Worm (Caenorhabditis elegans) whole organism, L2 larva: Measurements from ENCODE around the gene mnr-1.

Experiments used
- C34F6.9 ChIP-seq: fragments of 150-350 bp; optimal IDR thresholded peaks from 2 replicates; lab custom pipeline; 2014; ENCODE audit warnings: missing biosample characterization, missing genetic modification characterization
- F13H6.1 ChIP-seq: sonication (generic microtip); optimal IDR thresholded peaks from 2 replicates; lab custom pipeline; 2016; ENCODE audit warnings: missing genetic modification characterization, missing compliant biosample characterization
- R02D3.7 ChIP-seq: fragments of 150-350 bp; optimal IDR thresholded peaks from 2 replicates; lab custom pipeline; 2014; ENCODE audit warnings: missing biosample characterization, missing genetic modification characterization
- Y55F3AM.14 ChIP-seq: fragments of 200-800 bp; sonication (Bioruptor generic); optimal IDR thresholded peaks from 2 replicates; lab custom pipeline; 2018; ENCODE audit warnings: mild to moderate bottlenecking, missing genetic modification characterization, missing compliant biosample characterization
- ZK546.5 ChIP-seq: sonication (generic microtip); optimal IDR thresholded peaks from 2 replicates; lab custom pipeline; 2017; ENCODE audit warnings: missing biosample characterization, missing genetic modification characterization
- alr-1 ChIP-seq: fragments of 150-350 bp; optimal IDR thresholded peaks from 2 replicates; lab custom pipeline; 2014; ENCODE audit warnings: missing biosample characterization, missing genetic modification characterization
- aly-2 ChIP-seq: fragments of 150-350 bp; optimal IDR thresholded peaks from 2 replicates; lab custom pipeline; 2014; ENCODE audit warnings: missing biosample characterization, missing genetic modification characterization
- ama-1 ChIP-seq: fragments of 150-350 bp; optimal IDR thresholded peaks from 2 replicates; lab custom pipeline; 2018; ENCODE audit warnings: inconsistent platforms
- blmp-1 ChIP-seq: sonication (generic microtip); optimal IDR thresholded peaks from 2 replicates; lab custom pipeline; 2017; ENCODE audit warnings: missing genetic modification characterization, mild to moderate bottlenecking, missing compliant biosample characterization, antibody characterized with exemption, moderate library complexity; ENCODE audit not compliant: insufficient read depth
- ceh-16 ChIP-seq: fragments of 150-350 bp; optimal IDR thresholded peaks from 2 replicates; lab custom pipeline; 2014; ENCODE audit warnings: missing biosample characterization, missing genetic modification characterization
- ceh-82 ChIP-seq: fragments of 150-350 bp; optimal IDR thresholded peaks from 2 replicates; lab custom pipeline; 2014; ENCODE audit warnings: missing biosample characterization, missing genetic modification characterization
- crh-2 ChIP-seq: sonication (generic microtip); optimal IDR thresholded peaks from 2 replicates; lab custom pipeline; 2017; ENCODE audit warnings: missing biosample characterization, missing genetic modification characterization
- dmd-4 ChIP-seq: sonication (generic microtip); optimal IDR thresholded peaks from 2 replicates; lab custom pipeline; 2017; ENCODE audit warnings: missing biosample characterization, missing genetic modification characterization
- egl-27 ChIP-seq: sonication (generic microtip); optimal IDR thresholded peaks from 3 replicates; lab custom pipeline; 2017; ENCODE audit warnings: missing biosample characterization, missing genetic modification reagents, missing genetic modification characterization
- elt-1 ChIP-seq: fragments of 150-350 bp; optimal IDR thresholded peaks from 2 replicates; lab custom pipeline; 2014; ENCODE audit warnings: missing biosample characterization, missing genetic modification characterization
- elt-3 ChIP-seq: sonication (generic microtip); optimal IDR thresholded peaks from 2 replicates; lab custom pipeline; 2017; ENCODE audit warnings: missing biosample characterization, missing genetic modification characterization
- fos-1 ChIP-seq: fragments of 150-350 bp; optimal IDR thresholded peaks from 2 replicates; lab custom pipeline; 2014; ENCODE audit warnings: missing biosample characterization, missing genetic modification characterization
- gmeb-1 ChIP-seq: fragments of 150-350 bp; optimal IDR thresholded peaks from 2 replicates; lab custom pipeline; 2014; ENCODE audit warnings: missing biosample characterization, missing genetic modification characterization
- lin-11 ChIP-seq: fragments of 150-350 bp; sonication (generic microtip); optimal IDR thresholded peaks from 2 replicates; lab custom pipeline; 2014; ENCODE audit warnings: missing biosample characterization, missing genetic modification characterization, inconsistent platforms, mixed read lengths
- lin-13 ChIP-seq: fragments of 150-350 bp; optimal IDR thresholded peaks from 2 replicates; lab custom pipeline; 2014; ENCODE audit warnings: missing biosample characterization, missing genetic modification reagents, missing genetic modification characterization
- lin-39 ChIP-seq: fragments of 150-350 bp; optimal IDR thresholded peaks from 2 replicates; lab custom pipeline; 2014; ENCODE audit warnings: missing biosample characterization, missing genetic modification reagents, missing genetic modification characterization
- lsy-2 ChIP-seq, 2 experiments: fragments of 150-350 bp in 1 of 2; sonication (generic microtip) in 1 of 2; optimal IDR thresholded peaks; 2 replicates each; lab custom pipeline; 2014 to 2017; ENCODE audit warnings: missing biosample characterization in 2 of 2, missing genetic modification characterization in 2 of 2
- mab-5 ChIP-seq: fragments of 150-350 bp; optimal IDR thresholded peaks from 2 replicates; lab custom pipeline; 2014; ENCODE audit warnings: missing biosample characterization, missing genetic modification characterization
- mbf-1 ChIP-seq: sonication (generic microtip); optimal IDR thresholded peaks from 2 replicates; lab custom pipeline; 2017; ENCODE audit warnings: missing biosample characterization, missing genetic modification characterization
- mdl-1 ChIP-seq, 2 experiments: fragments of 150-350 bp in 1 of 2; sonication (generic microtip) in 1 of 2; optimal IDR thresholded peaks; 2 replicates each; lab custom pipeline; 2017; ENCODE audit warnings: missing biosample characterization in 2 of 2, missing genetic modification characterization in 2 of 2
- nhr-10 ChIP-seq: sonication (generic microtip); optimal IDR thresholded peaks from 2 replicates; lab custom pipeline; 2017; ENCODE audit warnings: missing biosample characterization, missing genetic modification characterization
- nhr-11 ChIP-seq: fragments of 150-350 bp; optimal IDR thresholded peaks from 2 replicates; lab custom pipeline; 2014; ENCODE audit warnings: missing biosample characterization, missing genetic modification characterization
- nhr-12 ChIP-seq: fragments of 150-350 bp; optimal IDR thresholded peaks from 2 replicates; lab custom pipeline; 2014; ENCODE audit warnings: missing biosample characterization, missing genetic modification characterization
- nhr-129 ChIP-seq: fragments of 150-350 bp; optimal IDR thresholded peaks from 2 replicates; lab custom pipeline; 2014; ENCODE audit warnings: missing biosample characterization, missing genetic modification characterization
- nhr-21 ChIP-seq: fragments of 150-350 bp; optimal IDR thresholded peaks from 2 replicates; lab custom pipeline; 2014; ENCODE audit warnings: missing biosample characterization, missing genetic modification characterization
- nhr-23 ChIP-seq: fragments of 150-350 bp; optimal IDR thresholded peaks from 2 replicates; lab custom pipeline; 2014; ENCODE audit warnings: missing biosample characterization, missing genetic modification reagents, missing genetic modification characterization
- nhr-237 ChIP-seq: fragments of 150-350 bp; optimal IDR thresholded peaks from 2 replicates; lab custom pipeline; 2014; ENCODE audit warnings: missing biosample characterization, missing genetic modification characterization
- nhr-25 ChIP-seq: fragments of 150-350 bp; sonication (generic microtip); optimal IDR thresholded peaks from 3 replicates; lab custom pipeline; 2014; ENCODE audit warnings: missing biosample characterization, missing genetic modification characterization
- nhr-6 ChIP-seq: fragments of 150-350 bp; optimal IDR thresholded peaks from 2 replicates; lab custom pipeline; 2014; ENCODE audit warnings: missing biosample characterization, missing genetic modification characterization
- nhr-77 ChIP-seq: fragments of 150-350 bp; optimal IDR thresholded peaks from 2 replicates; lab custom pipeline; 2014; ENCODE audit warnings: missing biosample characterization, missing genetic modification characterization
- peb-1 ChIP-seq: fragments of 150-350 bp; optimal IDR thresholded peaks from 2 replicates; lab custom pipeline; 2014; ENCODE audit warnings: missing biosample characterization, missing genetic modification characterization
- sem-4 ChIP-seq: fragments of 150-350 bp; optimal IDR thresholded peaks from 2 replicates; lab custom pipeline; 2014; ENCODE audit warnings: missing biosample characterization, missing genetic modification reagents, missing genetic modification characterization
- skn-1 ChIP-seq: sonication (generic microtip); optimal IDR thresholded peaks from 2 replicates; lab custom pipeline; 2017; ENCODE audit warnings: missing biosample characterization, missing genetic modification characterization
- sma-3 ChIP-seq: sonication (generic microtip); optimal IDR thresholded peaks from 2 replicates; lab custom pipeline; 2016; ENCODE audit warnings: missing genetic modification reagents, missing genetic modification characterization, missing compliant biosample characterization
- sma-9 ChIP-seq, 2 experiments: fragments of 150-350 bp in 1 of 2; sonication (generic microtip) in 1 of 2; optimal IDR thresholded peaks; 2 replicates each; lab custom pipeline; 2014 to 2016; ENCODE audit warnings: missing genetic modification characterization in 2 of 2, mild to moderate bottlenecking in 1 of 2, missing biosample characterization in 1 of 2, missing compliant biosample characterization in 1 of 2, missing genetic modification reagents in 1 of 2, moderate library complexity in 1 of 2
- snpc-4 ChIP-seq: fragments of 150-350 bp; optimal IDR thresholded peaks from 2 replicates; lab custom pipeline; 2014; ENCODE audit warnings: missing biosample characterization, missing genetic modification characterization
- unc-39 ChIP-seq: fragments of 150-350 bp; optimal IDR thresholded peaks from 2 replicates; lab custom pipeline; 2014; ENCODE audit warnings: missing biosample characterization, missing genetic modification characterization
- unc-55 ChIP-seq: fragments of 150-350 bp; sonication (generic microtip); optimal IDR thresholded peaks from 3 replicates; lab custom pipeline; 2014; ENCODE audit warnings: missing biosample characterization, missing genetic modification reagents, missing genetic modification characterization
- unc-62 ChIP-seq: fragments of 150-350 bp; optimal IDR thresholded peaks from 2 replicates; lab custom pipeline; 2014; ENCODE audit warnings: missing biosample characterization, missing genetic modification reagents, missing genetic modification characterization
- zag-1 ChIP-seq: fragments of 150-350 bp; optimal IDR thresholded peaks from 2 replicates; lab custom pipeline; 2014; ENCODE audit warnings: missing biosample characterization, missing genetic modification characterization
- ztf-1 ChIP-seq: fragments of 200-800 bp; sonication (Bioruptor generic); conservative IDR thresholded peaks from 2 replicates; pipeline ENCODE4 v1.3.6; 2022; ENCODE audit warnings: missing genetic modification characterization, missing compliant biosample characterization
- ztf-11 ChIP-seq: sonication (generic microtip); optimal IDR thresholded peaks from 2 replicates; lab custom pipeline; 2017; ENCODE audit warnings: missing biosample characterization, missing genetic modification characterization
- ztf-4 ChIP-seq: fragments of 150-350 bp; optimal IDR thresholded peaks from 2 replicates; lab custom pipeline; 2014; ENCODE audit warnings: missing biosample characterization, missing genetic modification characterization

Gene mnr-1

ce11 chrV:20703998-20704572, 49.6 kb downstream of the mnr-1 start, which contains the start of the genes F53F8.5 and F53F8.6:
Gene F53F8.5 (minus strand): TSS chrV:20704049.
Gene F53F8.6 (plus strand): TSS chrV:20704227.
- no peak for TF ChIP-seq fos-1 (tag; lab: Kevin White, UChicago)
- TF ChIP-seq egl-27 (tag; lab: Kevin White, UChicago), result no peak
- TF ChIP-seq lsy-2 (tag; optimal IDR thresholded peaks at IDR 0.05; lab: Kevin White, UChicago), result peak; percentile 34 to 73
- peak; percentile 70 for TF ChIP-seq unc-55 (GFP tag; lab: Kevin White, UChicago)
- TF ChIP-seq ztf-4 (tag; lab: Kevin White, UChicago), result no peak
- TF ChIP-seq ztf-11 (tag; lab: Kevin White, UChicago), result no peak
- TF ChIP-seq peb-1 (tag; lab: Kevin White, UChicago), result no peak
- no peak for TF ChIP-seq nhr-21 (tag; lab: Kevin White, UChicago)
- TF ChIP-seq dmd-4 (tag; lab: Kevin White, UChicago), result no peak
- no peak for TF ChIP-seq elt-1 (tag; lab: Kevin White, UChicago)
- peak; percentile 18 for TF ChIP-seq F13H6.1 (tag; lab: Kevin White, UChicago)
- no peak for TF ChIP-seq nhr-12
- TF ChIP-seq blmp-1 (tag; lab: Kevin White, UChicago), result no peak
- no peak for TF ChIP-seq nhr-237 (tag; lab: Kevin White, UChicago)
- no peak for TF ChIP-seq alr-1 (tag; lab: Kevin White, UChicago)
- TF ChIP-seq nhr-23 (tag; lab: Kevin White, UChicago), result no peak
- no peak for TF ChIP-seq skn-1 (tag; lab: Kevin White, UChicago)
- TF ChIP-seq nhr-6 (tag; lab: Kevin White, UChicago), result no peak
- TF ChIP-seq mdl-1 (tag; optimal IDR thresholded peaks at IDR 0.05; lab: Kevin White, UChicago), result no peak
- TF ChIP-seq unc-62 (GFP tag; lab: Kevin White, UChicago), result no peak
- TF ChIP-seq lin-11 (tag; lab: Kevin White, UChicago), result no peak
- TF ChIP-seq zag-1 (tag; lab: Kevin White, UChicago), result no peak
- no peak for TF ChIP-seq ama-1
- TF ChIP-seq nhr-129 (tag; lab: Kevin White, UChicago), result peak; percentile 9
- no peak for TF ChIP-seq ceh-82 (tag; lab: Kevin White, UChicago)
- TF ChIP-seq gmeb-1 (tag; lab: Kevin White, UChicago), result peak; percentile 94
- peak; percentile 21 for TF ChIP-seq lin-13
- no peak for TF ChIP-seq aly-2 (tag; lab: Kevin White, UChicago)
- TF ChIP-seq nhr-10 (tag; lab: Kevin White, UChicago), result no peak
- no peak for TF ChIP-seq Y55F3AM.14 (GFP tag; lab: Kevin White, UChicago)
- TF ChIP-seq ztf-1, result no peak
- TF ChIP-seq sma-3 (GFP tag; lab: Kevin White, UChicago), result peak; percentile 24
- peak; percentile 69 for TF ChIP-seq C34F6.9 (tag; lab: Kevin White, UChicago)
- no peak for TF ChIP-seq nhr-11
- no peak for TF ChIP-seq nhr-77
- TF ChIP-seq mbf-1 (tag; lab: Kevin White, UChicago), result no peak
- TF ChIP-seq crh-2 (tag; lab: Kevin White, UChicago), result peak; percentile 55
- TF ChIP-seq nhr-25 (tag; lab: Kevin White, UChicago), result no peak
- no peak for TF ChIP-seq elt-3 (tag; lab: Kevin White, UChicago)
- TF ChIP-seq lin-39 (tag; lab: Kevin White, UChicago), result no peak
- no peak for TF ChIP-seq sem-4
- no peak for TF ChIP-seq ceh-16
- TF ChIP-seq sma-9 (GFP tag; optimal IDR thresholded peaks at IDR 0.05; lab: Kevin White, UChicago), result peak; percentile 36
- no peak for TF ChIP-seq sma-9 (tag; optimal IDR thresholded peaks at IDR 0.05; lab: Kevin White, UChicago)
- no peak for TF ChIP-seq ZK546.5
- TF ChIP-seq unc-39 (tag; lab: Kevin White, UChicago), result no peak
- TF ChIP-seq R02D3.7 (tag; lab: Kevin White, UChicago), result no peak
- peak; percentile 27 for TF ChIP-seq mab-5 (tag; lab: Kevin White, UChicago)
- peak; percentile 64 for TF ChIP-seq snpc-4 (tag; lab: Kevin White, UChicago)
